Fruit fly (Drosophila melanogaster) whole organism, prepupa: ENCODE results near the gene mal.

Source experiments
- Blimp-1 ChIP-seq: fragments of 200-800 bp; sonication (Bioruptor generic); optimal IDR thresholded peaks from 3 replicates; lab custom pipeline; 2017; ENCODE audit warnings: missing biosample characterization, missing genetic modification characterization, mild to moderate bottlenecking, moderate library complexity, missing genetic modification reagents
- CG3032 ChIP-seq: fragments of 200-800 bp; optimal IDR thresholded peaks from 2 replicates; lab custom pipeline; 2019; ENCODE audit warnings: missing biosample characterization, mild to moderate bottlenecking, missing genetic modification characterization, moderate library complexity
- CG31627 ChIP-seq: fragments of 200-800 bp; sonication (Bioruptor generic); optimal IDR thresholded peaks from 3 replicates; lab custom pipeline; 2016; ENCODE audit warnings: missing biosample characterization, missing genetic modification characterization
- CG32006 ChIP-seq: fragments of 200-800 bp; sonication (Bioruptor generic); optimal IDR thresholded peaks from 3 replicates; lab custom pipeline; 2017; ENCODE audit warnings: missing biosample characterization, mild to moderate bottlenecking, missing genetic modification characterization
- CG6808 ChIP-seq: fragments of 200-800 bp; sonication (Bioruptor generic); optimal IDR thresholded peaks from 3 replicates; lab custom pipeline; 2017; ENCODE audit warnings: missing biosample characterization, missing genetic modification characterization, mild to moderate bottlenecking, moderate library complexity, missing genetic modification reagents
- CG6854 ChIP-seq: fragments of 200-800 bp; sonication (Bioruptor generic); optimal IDR thresholded peaks from 2 replicates; lab custom pipeline; 2017; ENCODE audit warnings: missing biosample characterization, mild to moderate bottlenecking, missing genetic modification characterization
- Ets96B ChIP-seq: fragments of 200-800 bp; optimal IDR thresholded peaks from 2 replicates; lab custom pipeline; 2019; ENCODE audit warnings: missing biosample characterization, mild to moderate bottlenecking, missing genetic modification characterization, moderate library complexity
- Hr39 ChIP-seq: fragments of 200-800 bp; sonication (Bioruptor generic); optimal IDR thresholded peaks from 2 replicates; lab custom pipeline; 2016; ENCODE audit warnings: missing biosample characterization, missing genetic modification characterization
- OdsH ChIP-seq: fragments of 200-800 bp; sonication (Bioruptor generic); optimal IDR thresholded peaks from 3 replicates; lab custom pipeline; 2016; ENCODE audit warnings: missing biosample characterization, missing genetic modification characterization
- dac ChIP-seq: fragments of 200-800 bp; sonication (Bioruptor generic); optimal IDR thresholded peaks from 2 replicates; lab custom pipeline; 2017; ENCODE audit warnings: missing biosample characterization, mild to moderate bottlenecking, missing genetic modification characterization
- esn ChIP-seq: fragments of 200-800 bp; sonication (Bioruptor generic); optimal IDR thresholded peaks from 2 replicates; lab custom pipeline; 2016; ENCODE audit warnings: missing biosample characterization, mild to moderate bottlenecking, missing genetic modification characterization, moderate library complexity
- net ChIP-seq: fragments of 200-800 bp; sonication (Bioruptor generic); optimal IDR thresholded peaks from 3 replicates; lab custom pipeline; 2016; ENCODE audit warnings: missing biosample characterization, missing genetic modification characterization

- TF ChIP-seq CG3032 (tag; lab: Kevin White, UChicago) (no peak), esn (GFP tag; lab: Kevin White, UChicago) (no peak), Ets96B (tag; lab: Kevin White, UChicago) (no peak), CG6854 (GFP tag; lab: Kevin White, UChicago) (no peak), Hr39 (no peak), OdsH (GFP tag; lab: Kevin White, UChicago) (no peak), Blimp-1 (GFP tag; lab: Kevin White, UChicago) (no peak), dac (GFP tag; lab: Kevin White, UChicago) (no peak), CG32006 (no peak), net (GFP tag; lab: Kevin White, UChicago) (no peak), CG31627 (GFP tag; lab: Kevin White, UChicago) (no peak), CG6808 (GFP tag; lab: Kevin White, UChicago) (no peak)
These were observed 13.0 kb upstream of the mal start, which contains the start of gene Obp19b for dm6 chrX:20416433-20416832.
